Worm (Caenorhabditis elegans) whole organism, early embryonic: Measurements from ENCODE around the gene F14H8.2.

ENCODE experiments used
- B0310.2 ChIP-seq: sonication (generic microtip); optimal IDR thresholded peaks from 2 replicates; lab custom pipeline; 2016; ENCODE audit warnings: mild to moderate bottlenecking, missing genetic modification characterization, missing compliant biosample characterization
- F13C5.2 ChIP-seq: sonication (generic microtip); optimal IDR thresholded peaks from 2 replicates; lab custom pipeline; 2017; ENCODE audit warnings: mild to moderate bottlenecking, missing genetic modification characterization, inconsistent platforms, missing compliant biosample characterization
- pes-1 ChIP-seq: fragments of 200-800 bp; sonication (Bioruptor generic); IDR thresholded peaks from 2 replicates; pipeline ENCODE4 v1.3.6; 2022; ENCODE audit warnings: missing genetic modification reagents, missing genetic modification characterization, missing compliant biosample characterization
- tra-4 ChIP-seq: sonication (generic microtip); optimal IDR thresholded peaks from 2 replicates; lab custom pipeline; 2017; ENCODE audit warnings: missing genetic modification characterization, missing compliant biosample characterization

DNA sequence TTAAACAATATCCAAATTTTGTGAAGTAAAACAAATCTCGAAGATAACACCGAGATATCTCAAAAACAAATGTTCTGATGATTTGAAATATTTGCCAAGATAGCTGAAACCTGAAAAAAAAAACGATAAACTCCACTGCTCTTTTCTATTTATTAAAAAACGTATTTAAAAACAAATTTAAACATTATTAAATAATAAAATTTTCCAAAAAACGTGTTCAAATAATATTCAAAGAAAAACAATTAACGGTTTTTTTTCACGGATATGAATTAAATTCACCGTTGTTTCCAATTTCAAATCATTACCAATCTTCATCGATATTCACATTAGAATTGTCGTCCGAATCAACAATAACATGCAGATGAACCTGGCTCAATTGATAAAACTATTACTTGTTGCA, 23.9 kb downstream of the F14H8.2 start, which contains the start of gene irld-14:
- no peak for TF ChIP-seq F13C5.2 (tag; lab: Kevin White, UChicago)
- TF ChIP-seq B0310.2 (tag; lab: Kevin White, UChicago): no peak
- no peak for TF ChIP-seq tra-4
- no peak for TF ChIP-seq pes-1 (GFP tag; lab: Robert Waterston, UW)
